Worm (Caenorhabditis elegans) whole organism, mixed stage, embryonic: ENCODE results near the gene C27B7.5.
A peak's percentile ranks its signal among the peaks of the same experiment; 100 is the strongest.

Source experiments
- M03D4.4 ChIP-seq: sonication (generic microtip); optimal IDR thresholded peaks from 2 replicates; lab custom pipeline; 2017; ENCODE audit warnings: mild to moderate bottlenecking, missing genetic modification characterization, missing compliant biosample characterization
- bed-3 ChIP-seq: fragments of 200-800 bp; sonication (Bioruptor generic); optimal IDR thresholded peaks from 3 replicates; lab custom pipeline; 2018; ENCODE audit warnings: mild to moderate bottlenecking, missing genetic modification characterization, moderate library complexity, missing compliant biosample characterization
- blmp-1 ChIP-seq: fragments of 150-350 bp; optimal IDR thresholded peaks from 2 replicates; lab custom pipeline; 2014; ENCODE audit warnings: missing biosample characterization, missing genetic modification characterization
- ceh-39 ChIP-seq: fragments of 150-350 bp; optimal IDR thresholded peaks from 2 replicates; lab custom pipeline; 2014; ENCODE audit warnings: missing biosample characterization, missing genetic modification characterization
- ceh-43 ChIP-seq: fragments of 200-800 bp; sonication (Bioruptor generic); optimal IDR thresholded peaks from 2 replicates; lab custom pipeline; 2018; ENCODE audit warnings: mild to moderate bottlenecking, missing genetic modification characterization, moderate library complexity, missing compliant biosample characterization
- ceh-83 ChIP-seq: fragments of 200-800 bp; sonication (Bioruptor generic); optimal IDR thresholded peaks from 2 replicates; lab custom pipeline; 2018; ENCODE audit warnings: mild to moderate bottlenecking, missing genetic modification characterization, missing compliant biosample characterization
- ces-1 ChIP-seq: fragments of 150-350 bp; optimal IDR thresholded peaks from 2 replicates; lab custom pipeline; 2014; ENCODE audit warnings: missing biosample characterization, missing genetic modification reagents, missing genetic modification characterization
- cnd-1 ChIP-seq: fragments of 200-800 bp; sonication (Bioruptor generic); optimal IDR thresholded peaks from 2 replicates; lab custom pipeline; 2018; ENCODE audit warnings: mild to moderate bottlenecking, missing genetic modification characterization, missing compliant biosample characterization
- drap-1 ChIP-seq: fragments of 200-800 bp; sonication (Bioruptor generic); optimal IDR thresholded peaks from 3 replicates; lab custom pipeline; 2018; ENCODE audit warnings: mild to moderate bottlenecking, missing genetic modification characterization, missing compliant biosample characterization
- elt-1 ChIP-seq: sonication (generic microtip); optimal IDR thresholded peaks from 2 replicates; lab custom pipeline; 2017; ENCODE audit warnings: missing genetic modification characterization, mild to moderate bottlenecking, missing compliant biosample characterization, antibody characterized with exemption, moderate library complexity, borderline replicate concordance; ENCODE audit not compliant: insufficient read depth
- elt-3 ChIP-seq: fragments of 150-350 bp; optimal IDR thresholded peaks from 2 replicates; lab custom pipeline; 2014; ENCODE audit warnings: missing biosample characterization, missing genetic modification characterization
- flh-1 ChIP-seq: fragments of 200-800 bp; sonication (Bioruptor generic); optimal IDR thresholded peaks from 2 replicates; lab custom pipeline; 2018; ENCODE audit warnings: mild to moderate bottlenecking, missing genetic modification characterization, moderate library complexity, missing compliant biosample characterization
- ham-2 ChIP-seq: fragments of 200-800 bp; sonication (Bioruptor generic); optimal IDR thresholded peaks from 2 replicates; lab custom pipeline; 2018; ENCODE audit warnings: mild to moderate bottlenecking, missing genetic modification characterization, missing compliant biosample characterization
- hlh-1 ChIP-seq: fragments of 150-350 bp; optimal IDR thresholded peaks from 2 replicates; lab custom pipeline; 2014; ENCODE audit warnings: missing biosample characterization, missing genetic modification reagents, missing genetic modification characterization
- lin-13 ChIP-seq: fragments of 150-350 bp; optimal IDR thresholded peaks from 2 replicates; lab custom pipeline; 2014; ENCODE audit warnings: missing biosample characterization, missing genetic modification characterization
- lin-32 ChIP-seq: fragments of 200-800 bp; sonication (Bioruptor generic); optimal IDR thresholded peaks from 2 replicates; lab custom pipeline; 2018; ENCODE audit warnings: mild to moderate bottlenecking, missing genetic modification characterization, missing compliant biosample characterization
- lsy-2 ChIP-seq: fragments of 150-350 bp; optimal IDR thresholded peaks from 2 replicates; lab custom pipeline; 2014; ENCODE audit warnings: missing biosample characterization, missing genetic modification characterization
- mab-5 ChIP-seq: fragments of 150-350 bp; optimal IDR thresholded peaks from 2 replicates; lab custom pipeline; 2014; ENCODE audit warnings: missing biosample characterization, missing genetic modification characterization
- mep-1 ChIP-seq: fragments of 150-350 bp; optimal IDR thresholded peaks from 2 replicates; lab custom pipeline; 2017; ENCODE audit warnings: missing biosample characterization, missing genetic modification reagents, missing genetic modification characterization, inconsistent platforms
- mls-2 ChIP-seq: sonication (generic microtip); optimal IDR thresholded peaks from 2 replicates; lab custom pipeline; 2016; ENCODE audit warnings: mild to moderate bottlenecking, missing genetic modification characterization, moderate library complexity, missing compliant biosample characterization
- nhr-12 ChIP-seq: fragments of 150-350 bp; optimal IDR thresholded peaks from 2 replicates; lab custom pipeline; 2014; ENCODE audit warnings: missing biosample characterization, missing genetic modification characterization
- nhr-2 ChIP-seq: fragments of 150-350 bp; optimal IDR thresholded peaks from 2 replicates; lab custom pipeline; 2014; ENCODE audit warnings: missing biosample characterization, missing genetic modification characterization
- nhr-237 ChIP-seq: fragments of 150-350 bp; optimal IDR thresholded peaks from 2 replicates; lab custom pipeline; 2014; ENCODE audit warnings: missing biosample characterization, missing genetic modification characterization
- nhr-28 ChIP-seq: fragments of 150-350 bp; optimal IDR thresholded peaks from 2 replicates; lab custom pipeline; 2014; ENCODE audit warnings: missing biosample characterization, missing genetic modification characterization
- nhr-76 ChIP-seq: sonication (generic microtip); optimal IDR thresholded peaks from 2 replicates; lab custom pipeline; 2017; ENCODE audit warnings: missing biosample characterization, missing genetic modification characterization
- pha-4 ChIP-seq: fragments of 150-350 bp; optimal IDR thresholded peaks from 2 replicates; lab custom pipeline; 2018; ENCODE audit warnings: missing biosample characterization, missing genetic modification reagents, missing genetic modification characterization
- sem-2 ChIP-seq: fragments of 200-800 bp; sonication (Bioruptor generic); optimal IDR thresholded peaks from 2 replicates; lab custom pipeline; 2018; ENCODE audit warnings: mild to moderate bottlenecking, missing genetic modification characterization, missing compliant biosample characterization
- snpc-4 ChIP-seq: fragments of 150-350 bp; optimal IDR thresholded peaks from 2 replicates; lab custom pipeline; 2014; ENCODE audit warnings: missing biosample characterization, missing genetic modification characterization
- sptf-1 ChIP-seq: sonication (generic microtip); optimal IDR thresholded peaks from 2 replicates; lab custom pipeline; 2017; ENCODE audit warnings: mild to moderate bottlenecking, missing genetic modification characterization, moderate library complexity, missing compliant biosample characterization
- tbx-8 ChIP-seq: fragments of 200-800 bp; sonication (Bioruptor generic); optimal IDR thresholded peaks from 2 replicates; lab custom pipeline; 2018; ENCODE audit warnings: mild to moderate bottlenecking, missing genetic modification characterization, moderate library complexity, missing compliant biosample characterization
- unc-120 ChIP-seq: sonication (generic microtip); optimal IDR thresholded peaks from 2 replicates; lab custom pipeline; 2017; ENCODE audit warnings: missing genetic modification characterization, missing compliant biosample characterization; ENCODE audit not compliant: poor library complexity, severe bottlenecking
- unc-39 ChIP-seq: fragments of 150-350 bp; optimal IDR thresholded peaks from 2 replicates; lab custom pipeline; 2014; ENCODE audit warnings: missing biosample characterization, missing genetic modification characterization
- unc-62 ChIP-seq: fragments of 150-350 bp; optimal IDR thresholded peaks from 2 replicates; lab custom pipeline; 2014; ENCODE audit warnings: missing biosample characterization, missing genetic modification reagents, missing genetic modification characterization
- zip-8 ChIP-seq: fragments of 150-350 bp; optimal IDR thresholded peaks from 2 replicates; lab custom pipeline; 2014; ENCODE audit warnings: missing biosample characterization, missing genetic modification characterization
- ztf-11 ChIP-seq: fragments of 150-350 bp; optimal IDR thresholded peaks from 2 replicates; lab custom pipeline; 2014; ENCODE audit warnings: missing biosample characterization, missing genetic modification characterization

The C27B7.5 gene

DNA sequence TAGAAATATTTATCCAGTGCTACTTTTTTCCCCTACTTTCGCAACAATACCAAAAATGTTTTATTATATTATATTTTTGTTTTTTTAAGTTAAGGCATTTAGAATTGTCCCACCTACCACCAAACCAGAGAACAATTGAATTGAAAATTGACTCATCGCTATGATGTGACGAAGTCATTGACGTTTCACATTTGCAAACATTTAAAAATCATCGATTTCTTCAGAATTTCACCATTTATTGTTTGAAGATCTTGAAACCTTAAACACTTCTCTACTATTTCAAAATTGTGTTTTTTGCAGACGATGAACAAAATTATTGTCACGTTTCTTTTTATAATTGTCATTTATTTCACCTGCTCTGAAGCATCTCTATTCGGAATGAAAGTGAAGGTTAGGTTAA, 20.3 kb upstream of the C27B7.5 start, which contains the start of gene C09G9.8:
C09G9.8 (plus strand) TSS at position 301 of the 400 bp plus-strand sequence.
- no peak for TF ChIP-seq nhr-237
- TF ChIP-seq mep-1 (tag; lab: Kevin White, UChicago) = no peak
- no peak for TF ChIP-seq bed-3 (GFP tag; lab: Kevin White, UChicago)
- no peak for TF ChIP-seq ham-2

- TF ChIP-seq unc-39 (tag; lab: Kevin White, UChicago) (no peak), snpc-4 (tag; lab: Kevin White, UChicago) (no peak), mls-2 (tag; lab: Kevin White, UChicago) (no peak)
Observed at ce11 chrIV:8886228-8886627, 15.2 kb upstream of the C27B7.5 start, which contains the start of gene C09G9.5. Gene C09G9.5 (plus strand): TSS chrIV:8886528.

DNA sequence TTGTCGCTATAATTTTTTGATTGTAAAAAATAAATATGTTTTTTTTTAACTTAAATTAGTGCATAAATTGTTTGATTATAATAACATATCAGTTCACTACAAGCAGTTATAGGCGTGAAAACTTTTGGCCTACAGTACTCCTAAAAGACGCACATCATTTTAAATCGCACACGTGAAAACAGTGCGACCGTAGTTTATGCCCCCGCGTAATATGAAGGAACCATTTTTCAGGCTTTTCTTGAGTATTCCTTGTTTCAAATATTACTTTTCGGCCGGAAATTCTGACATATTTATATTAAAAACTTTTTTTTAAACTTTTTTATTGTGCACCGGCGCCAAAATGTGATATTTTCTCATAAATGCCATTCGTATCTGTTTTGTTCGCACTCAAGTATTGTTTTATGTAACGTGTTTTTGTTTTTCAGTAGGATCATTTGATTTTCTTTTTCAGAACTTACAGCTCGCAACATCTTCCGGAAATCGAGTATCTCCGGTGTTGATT, 12.9 kb upstream of the C27B7.5 start, which contains the start of gene oma-1:
oma-1 (plus strand) TSS at position 452 of the 502 bp plus-strand sequence.
- no peak for TF ChIP-seq lin-13
- TF ChIP-seq nhr-28 = no peak

- TF ChIP-seq drap-1 (no peak), nhr-12 (tag; lab: Kevin White, UChicago) (no peak), mab-5 (tag; lab: Kevin White, UChicago) (no peak), ham-2 (peak; percentile 38), lsy-2 (no peak), ztf-11 (no peak), zip-8 (no peak), hlh-1 (no peak), nhr-76 (tag; lab: Kevin White, UChicago) (no peak), nhr-28 (no peak), nhr-2 (tag; lab: Kevin White, UChicago) (no peak), tbx-8 (GFP tag; lab: Kevin White, UChicago) (no peak), blmp-1 (tag; lab: Kevin White, UChicago) (no peak), snpc-4 (tag; lab: Kevin White, UChicago) (no peak), mls-2 (tag; lab: Kevin White, UChicago) (no peak), sptf-1 (no peak), bed-3 (GFP tag; lab: Kevin White, UChicago) (no peak), ceh-43 (GFP tag; lab: Kevin White, UChicago) (no peak), pha-4 (peak; percentile 55), sem-2 (GFP tag; lab: Kevin White, UChicago) (no peak), nhr-237 (no peak), cnd-1 (no peak), mep-1 (tag; lab: Kevin White, UChicago) (peak; percentile 59), lin-13 (peak; percentile 5), ceh-39 (tag; lab: Kevin White, UChicago) (no peak), ceh-83 (GFP tag; lab: Kevin White, UChicago) (no peak), M03D4.4 (tag; lab: Kevin White, UChicago) (no peak), lin-32 (GFP tag; lab: Kevin White, UChicago) (no peak), unc-120 (tag; lab: Kevin White, UChicago) (no peak), elt-1 (no peak), ces-1 (GFP tag; lab: Kevin White, UChicago) (peak; percentile 83), unc-39 (tag; lab: Kevin White, UChicago) (no peak), unc-62 (no peak), flh-1 (GFP tag; lab: Kevin White, UChicago) (no peak), elt-3 (tag; lab: Kevin White, UChicago) (no peak)
Observed at ce11 chrIV:8891131-8891530, 10.3 kb upstream of the C27B7.5 start, which contains the start of gene spr-2. Gene spr-2 (plus strand): TSS chrIV:8891462.

DNA sequence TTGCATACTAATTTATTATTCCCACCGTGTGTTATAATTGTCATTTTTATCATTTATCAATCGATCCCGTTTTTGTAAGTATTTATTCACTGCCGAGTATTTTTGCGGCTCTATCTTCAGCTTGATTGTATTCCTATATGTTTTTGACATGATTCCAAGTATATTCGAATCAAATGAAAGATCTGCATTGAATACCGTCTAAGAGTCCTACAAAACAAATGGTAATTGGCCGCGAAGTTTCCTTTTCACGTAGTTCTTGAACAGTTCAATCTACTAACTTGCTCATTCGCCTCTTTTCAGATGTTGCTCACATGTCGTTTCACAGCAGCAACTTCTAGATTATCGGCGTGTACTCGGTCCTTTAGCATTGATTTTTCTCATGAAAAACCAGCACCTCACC, 8.9 kb upstream of the C27B7.5 start, which contains the start of gene C27B7.2:
C27B7.2 (plus strand) TSS at position 301 of the 400 bp plus-strand sequence.
- TF ChIP-seq nhr-237 = no peak
- TF ChIP-seq ceh-83 (GFP tag; lab: Kevin White, UChicago) = no peak
- no peak for TF ChIP-seq lin-13
- no peak for TF ChIP-seq bed-3 (GFP tag; lab: Kevin White, UChicago)
- TF ChIP-seq sptf-1 = no peak
- TF ChIP-seq nhr-28 = no peak
- no peak for TF ChIP-seq nhr-2 (tag; lab: Kevin White, UChicago)
- TF ChIP-seq elt-1 = no peak
- TF ChIP-seq zip-8 = no peak
